Fruit fly (Drosophila melanogaster): Measurements from ENCODE around the gene CG32512.
A peak's percentile ranks its signal among the peaks of the same experiment; 100 is the strongest.

The CG32512 gene

dm6 chrX:21074329-21074708 is 7.0 kb upstream of the CG32512 start (continued):
- TF ChIP-seq vfl (GFP tag; optimal IDR thresholded peaks at IDR 0.05) (no peak), lilli (GFP tag; optimal IDR thresholded peaks at IDR 0.05) (peak; percentile 0), CG10959 (GFP tag; IDR thresholded peaks at IDR 0.05) (no peak), luna (GFP tag; optimal IDR thresholded peaks at IDR 0.05) (no peak), Elba2 (GFP tag; optimal IDR thresholded peaks at IDR 0.05) (no peak), slou (GFP tag; optimal IDR thresholded peaks at IDR 0.05) (no peak), CG3407 (GFP tag; optimal IDR thresholded peaks at IDR 0.05) (no peak), Ets65A (GFP tag) (peak; percentile 90), CG9609 (GFP tag; optimal IDR thresholded peaks at IDR 0.05) (no peak), sug (tag; optimal IDR thresholded peaks at IDR 0.05) (no peak), gce (GFP tag; IDR thresholded peaks at IDR 0.05) (no peak), zfh2 (GFP tag; optimal IDR thresholded peaks at IDR 0.05) (peak; percentile 11), slbo (GFP tag; IDR thresholded peaks at IDR 0.05) (peak; percentile 21), CG11696 (GFP tag; IDR thresholded peaks at IDR 0.05) (no peak), CG30403 (GFP tag; optimal IDR thresholded peaks at IDR 0.05) (peak; percentile 4), bsh (GFP tag; optimal IDR thresholded peaks at IDR 0.05) (peak in 1 of 2 experiments; percentile 13), sob (GFP tag; IDR thresholded peaks at IDR 0.05) (0 out of 2 replicates have a peak, but pooled peaks have one; percentile 21), CG6683 (GFP tag; optimal IDR thresholded peaks at IDR 0.05) (no peak), CG10147 (GFP tag; optimal IDR thresholded peaks at IDR 0.05) (no peak), sens (GFP tag) (peak; percentile 51), croc (GFP tag; conservative IDR thresholded peaks at IDR 0.05) (no peak), lab (GFP tag; optimal IDR thresholded peaks at IDR 0.05) (peak; percentile 32), sqz (GFP tag; optimal IDR thresholded peaks at IDR 0.05) (no peak), hb (GFP tag; IDR thresholded peaks at IDR 0.05; ENCODE audit: partially characterized antibody) (no peak), CG12299 (tag; optimal IDR thresholded peaks at IDR 0.05) (no peak), CG7786 (GFP tag; optimal IDR thresholded peaks at IDR 0.05) (no peak), Dip3 (GFP tag; optimal IDR thresholded peaks at IDR 0.05) (peak; percentile 26), dati (GFP tag; IDR thresholded peaks at IDR 0.05) (no peak), CG11247 (GFP tag; IDR thresholded peaks at IDR 0.05) (no peak), CG7271 (tag; optimal IDR thresholded peaks at IDR 0.05) (no peak), Med (GFP tag) (peak; percentile 83), CG14860 (GFP tag; IDR thresholded peaks at IDR 0.05; ENCODE audit: partially characterized antibody) (no peak), row (GFP tag; IDR thresholded peaks at IDR 0.05) (peak; percentile 37; the same call in 1 of the 3 replicates), lbe (GFP tag; optimal IDR thresholded peaks at IDR 0.05) (no peak)

dm6 chrX:21073641-21074328 is 6.4 kb upstream of the CG32512 start:
- peak in 1 of 2 experiments; percentile 2 for TF ChIP-seq bsh (GFP tag; optimal IDR thresholded peaks at IDR 0.05)
- peak; percentile 12; the same call in 1 of the 2 replicates for TF ChIP-seq Drgx (GFP tag; IDR thresholded peaks at IDR 0.05)
- no peak for TF ChIP-seq Deaf1 (tag; optimal IDR thresholded peaks at IDR 0.05)
- TF ChIP-seq ttk (GFP tag; IDR thresholded peaks at IDR 0.05) = no peak
- TF ChIP-seq nerfin-1 (tag; optimal IDR thresholded peaks at IDR 0.05) = no peak
- TF ChIP-seq Adf1 (GFP tag; IDR thresholded peaks at IDR 0.05) = no peak
- TF ChIP-seq hb (GFP tag; IDR thresholded peaks at IDR 0.05; ENCODE audit: partially characterized antibody) = no peak
- TF ChIP-seq sc (optimal IDR thresholded peaks at IDR 0.05) = no peak
- no peak for TF ChIP-seq sc (GFP tag; optimal IDR thresholded peaks at IDR 0.05)
- no peak for TF ChIP-seq cato (GFP tag; optimal IDR thresholded peaks at IDR 0.05; ENCODE audit: borderline replicate concordance)
- no peak for TF ChIP-seq CG18011 (GFP tag; optimal IDR thresholded peaks at IDR 0.05)
- TF ChIP-seq CG34422 (GFP tag; IDR thresholded peaks at IDR 0.05) = no peak

All from whole organism, embryonic.